Fruit fly (Drosophila melanogaster): ENCODE results near the gene CG42238.
A peak's percentile ranks its signal among the peaks of the same experiment; 100 is the strongest.

Gene CG42238

dm6 chr2L:20950421-20951108 lies 101.4 kb downstream of the CG42238 start (continued):
- TF ChIP-seq CG11456 (GFP tag; IDR thresholded peaks at IDR 0.05) (0 out of 3 replicates have a peak, but pooled peaks have one; percentile 60), zfh2 (GFP tag; optimal IDR thresholded peaks at IDR 0.05) (peak; percentile 18), CG18764 (GFP tag; optimal IDR thresholded peaks at IDR 0.05) (no peak), disco-r (GFP tag; optimal IDR thresholded peaks at IDR 0.05) (no peak), Sry-β (GFP tag; optimal IDR thresholded peaks at IDR 0.05) (no peak), MBD-R2 (GFP tag; IDR thresholded peaks at IDR 0.05) (no peak; the same call in 1 of the 2 replicates), CG15601 (tag; optimal IDR thresholded peaks at IDR 0.05) (peak; percentile 14), tup (GFP tag; optimal IDR thresholded peaks at IDR 0.05) (no peak), CG42726 (GFP tag; IDR thresholded peaks at IDR 0.05; ENCODE audit: partially characterized antibody) (no peak), mld (GFP tag; IDR thresholded peaks at IDR 0.05; ENCODE audit: partially characterized antibody) (no peak), bowl (GFP tag; IDR thresholded peaks at IDR 0.05) (no peak), Hr39 (optimal IDR thresholded peaks at IDR 0.05) (no peak), CG10979 (tag; optimal IDR thresholded peaks at IDR 0.05) (peak; percentile 21), Drgx (GFP tag; IDR thresholded peaks at IDR 0.05) (no peak), gsb (GFP tag; IDR thresholded peaks at IDR 0.05) (no peak), gcm (GFP tag; optimal IDR thresholded peaks at IDR 0.05) (no peak), org-1 (GFP tag; optimal IDR thresholded peaks at IDR 0.05) (peak; percentile 23), wdn (GFP tag; IDR thresholded peaks at IDR 0.05) (no peak), CG4820 (GFP tag; optimal IDR thresholded peaks at IDR 0.05) (peak; percentile 60), Tbp (GFP tag; optimal IDR thresholded peaks at IDR 0.05) (no peak), vfl (GFP tag; optimal IDR thresholded peaks at IDR 0.05) (no peak), emc (GFP tag; optimal IDR thresholded peaks at IDR 0.05) (no peak), PHDP (tag; optimal IDR thresholded peaks at IDR 0.05) (peak; percentile 58), CG6272 (GFP tag; IDR thresholded peaks at IDR 0.05) (no peak; the same call in 1 of the 2 replicates), sim (GFP tag; IDR thresholded peaks at IDR 0.05) (no peak), dati (GFP tag; IDR thresholded peaks at IDR 0.05) (no peak), CG10366 (GFP tag; IDR thresholded peaks at IDR 0.05) (peak; percentile 55; the same call in 1 of the 2 replicates), CG7928 (GFP tag; optimal IDR thresholded peaks at IDR 0.05) (no peak), sug (tag; optimal IDR thresholded peaks at IDR 0.05) (no peak), slou (GFP tag; optimal IDR thresholded peaks at IDR 0.05) (no peak), CG4360 (GFP tag; IDR thresholded peaks at IDR 0.05) (no peak), en (GFP tag; optimal IDR thresholded peaks at IDR 0.05) (no peak), Fer2 (tag; optimal IDR thresholded peaks at IDR 0.05) (no peak), Side (GFP tag; optimal IDR thresholded peaks at IDR 0.05) (peak; percentile 20), CG6854 (GFP tag; optimal IDR thresholded peaks at IDR 0.05) (no peak), lilli (GFP tag; optimal IDR thresholded peaks at IDR 0.05) (peak; percentile 47), Kr (GFP tag; optimal IDR thresholded peaks at IDR 0.05) (no peak), CG6654 (GFP tag; optimal IDR thresholded peaks at IDR 0.05) (no peak), ems (GFP tag; optimal IDR thresholded peaks at IDR 0.05) (peak; percentile 44), slbo (GFP tag; IDR thresholded peaks at IDR 0.05) (peak; percentile 73), Rfx (GFP tag; IDR thresholded peaks at IDR 0.05) (peak; percentile 62; the same call in 1 of the 2 replicates), YL-1 (GFP tag; optimal IDR thresholded peaks at IDR 0.05) (no peak), CG12744 (GFP tag; optimal IDR thresholded peaks at IDR 0.05) (peak; percentile 13), CG31365 (tag; optimal IDR thresholded peaks at IDR 0.05) (no peak), lmd (GFP tag; IDR thresholded peaks at IDR 0.05) (peak; percentile 75), Elba2 (GFP tag; optimal IDR thresholded peaks at IDR 0.05) (no peak), Dref (GFP tag; IDR thresholded peaks at IDR 0.05) (no peak), Bteb2 (GFP tag; optimal IDR thresholded peaks at IDR 0.05) (peak; percentile 8), H15 (GFP tag; IDR thresholded peaks at IDR 0.05) (no peak), lbe (GFP tag; optimal IDR thresholded peaks at IDR 0.05) (no peak), CG17359 (tag; optimal IDR thresholded peaks at IDR 0.05) (peak; percentile 33), CG11723 (GFP tag; optimal IDR thresholded peaks at IDR 0.05) (no peak)
